Fruit fly (Drosophila melanogaster): ENCODE data around the gene CG13384.

- TF ChIP-seq psq (optimal IDR thresholded peaks at IDR 0.05) (no peak), CG8478 (optimal IDR thresholded peaks at IDR 0.05) (no peak), Dll (optimal IDR thresholded peaks at IDR 0.05) (no peak), pan (optimal IDR thresholded peaks at IDR 0.05) (no peak), EcR (GFP tag; optimal IDR thresholded peaks at IDR 0.05) (no peak), usp (GFP tag; optimal IDR thresholded peaks at IDR 0.05) (no peak)
Observed at dm6 chr2L:8384985-8385519, 797 bp downstream of the CG13384 start.

All from whole organism.